Worm (Caenorhabditis elegans) whole organism, young adult: ENCODE measurements around the gene nbs-1.

Experiments used
- B0336.3 ChIP-seq: fragments of 200-800 bp; sonication (Bioruptor generic); IDR thresholded peaks from 2 replicates; pipeline ENCODE4 v1.3.6; 2022; ENCODE audit warnings: missing genetic modification characterization, missing compliant biosample characterization
- C06A6.2 ChIP-seq: fragments of 200-800 bp; sonication (Bioruptor generic); conservative IDR thresholded peaks from 2 replicates; pipeline ENCODE4 v1.3.6; 2022; ENCODE audit warnings: missing genetic modification characterization, missing compliant biosample characterization
- C17E4.6 ChIP-seq: fragments of 200-800 bp; sonication (Bioruptor generic); IDR thresholded peaks from 2 replicates; pipeline ENCODE4 v1.3.6; 2022; ENCODE audit warnings: missing genetic modification reagents, missing genetic modification characterization, missing compliant biosample characterization
- F10E7.11 ChIP-seq: sonication (generic microtip); optimal IDR thresholded peaks from 2 replicates; lab custom pipeline; 2017; ENCODE audit warnings: mild to moderate bottlenecking, missing genetic modification characterization, moderate library complexity, missing compliant biosample characterization
- F23B12.7 ChIP-seq: sonication (generic microtip); optimal IDR thresholded peaks from 2 replicates; lab custom pipeline; 2017; ENCODE audit warnings: missing genetic modification characterization, mild to moderate bottlenecking, missing compliant biosample characterization, antibody characterized with exemption, moderate library complexity; ENCODE audit not compliant: insufficient read depth
- F39B2.1 ChIP-seq: fragments of 200-800 bp; sonication (Bioruptor generic); IDR thresholded peaks from 2 replicates; pipeline ENCODE4 v1.3.6; 2022; ENCODE audit warnings: missing genetic modification reagents, missing genetic modification characterization, missing compliant biosample characterization
- F49E8.2 ChIP-seq: sonication (generic microtip); optimal IDR thresholded peaks from 3 replicates; lab custom pipeline; 2017; ENCODE audit warnings: missing genetic modification characterization, mild to moderate bottlenecking, missing compliant biosample characterization, antibody characterized with exemption, moderate library complexity; ENCODE audit not compliant: insufficient read depth
- F57C9.4 ChIP-seq: sonication (generic microtip); optimal IDR thresholded peaks from 2 replicates; lab custom pipeline; 2017; ENCODE audit warnings: mild to moderate bottlenecking, missing genetic modification characterization, missing compliant biosample characterization
- K11D2.4 ChIP-seq: fragments of 200-800 bp; sonication (Bioruptor generic); IDR thresholded peaks from 2 replicates; pipeline ENCODE4 v1.3.6; 2022; ENCODE audit warnings: missing genetic modification reagents, missing genetic modification characterization, missing compliant biosample characterization
- T07F8.4 ChIP-seq: sonication (generic microtip); optimal IDR thresholded peaks from 2 replicates; lab custom pipeline; 2016; ENCODE audit warnings: mild to moderate bottlenecking, missing genetic modification characterization, moderate library complexity, missing compliant biosample characterization
- T26A5.8 ChIP-seq: sonication (generic microtip); optimal IDR thresholded peaks from 2 replicates; lab custom pipeline; 2016; ENCODE audit warnings: missing genetic modification characterization, missing compliant biosample characterization
- Y53G8AR.9 ChIP-seq: fragments of 200-800 bp; sonication (Bioruptor generic); conservative IDR thresholded peaks from 2 replicates; pipeline ENCODE4 v1.3.6; 2022; ENCODE audit warnings: missing genetic modification reagents, missing genetic modification characterization, missing compliant biosample characterization
- Y67H2A.10 ChIP-seq: fragments of 200-800 bp; sonication (Bioruptor generic); conservative IDR thresholded peaks from 2 replicates; pipeline ENCODE4 v1.3.6; 2022; ENCODE audit warnings: missing genetic modification reagents, missing genetic modification characterization, missing compliant biosample characterization
- Y79H2A.3 ChIP-seq: fragments of 200-800 bp; sonication (Bioruptor generic); conservative IDR thresholded peaks from 2 replicates; pipeline ENCODE4 v1.3.6; 2022; ENCODE audit warnings: missing genetic modification reagents, missing genetic modification characterization, missing compliant biosample characterization
- Y95B8A.8 ChIP-seq: fragments of 200-800 bp; sonication (Bioruptor generic); IDR thresholded peaks from 2 replicates; pipeline ENCODE4 v1.3.6; 2022; ENCODE audit warnings: missing genetic modification reagents, missing genetic modification characterization, missing compliant biosample characterization
- ama-1 ChIP-seq, 3 experiments: fragments of 150-350 bp in 1 of 3; sonication (generic microtip) in 2 of 3; optimal IDR thresholded peaks; 2 replicates each; lab custom pipeline; 2014 to 2018; ENCODE audit warnings: missing biosample characterization in 2 of 3, missing genetic modification characterization in 2 of 3, missing genetic modification reagents in 2 of 3
- attf-5 ChIP-seq: fragments of 200-800 bp; sonication (Bioruptor generic); optimal IDR thresholded peaks from 2 replicates; lab custom pipeline; 2018; ENCODE audit warnings: mild to moderate bottlenecking, missing genetic modification characterization, missing compliant biosample characterization
- attf-6 ChIP-seq: fragments of 200-800 bp; sonication (Bioruptor generic); IDR thresholded peaks from 2 replicates; pipeline ENCODE4 v1.3.6; 2022; ENCODE audit warnings: missing genetic modification reagents, missing genetic modification characterization, missing compliant biosample characterization
- bed-1 ChIP-seq: fragments of 200-800 bp; sonication (Bioruptor generic); IDR thresholded peaks from 2 replicates; pipeline ENCODE4 v1.3.6; 2022; ENCODE audit warnings: missing genetic modification reagents, missing genetic modification characterization, missing compliant biosample characterization
- ceh-27 ChIP-seq: fragments of 200-800 bp; sonication (Bioruptor generic); optimal IDR thresholded peaks from 2 replicates; lab custom pipeline; 2018; ENCODE audit warnings: mild to moderate bottlenecking, missing genetic modification characterization, moderate library complexity, missing compliant biosample characterization
- ceh-91 ChIP-seq: fragments of 200-800 bp; sonication (Bioruptor generic); IDR thresholded peaks from 2 replicates; pipeline ENCODE4 v1.3.6; 2022; ENCODE audit warnings: missing genetic modification reagents, missing genetic modification characterization, missing compliant biosample characterization
- dpff-1 ChIP-seq: sonication (generic microtip); optimal IDR thresholded peaks from 2 replicates; lab custom pipeline; 2017; ENCODE audit warnings: mild to moderate bottlenecking, missing genetic modification characterization, missing compliant biosample characterization
- efl-1 ChIP-seq: fragments of 150-350 bp; optimal IDR thresholded peaks from 2 replicates; lab custom pipeline; 2014; ENCODE audit warnings: missing biosample characterization, missing genetic modification reagents, missing genetic modification characterization
- egl-44 ChIP-seq: fragments of 200-800 bp; sonication (Bioruptor generic); IDR thresholded peaks from 2 replicates; pipeline ENCODE4 v1.3.6; 2022; ENCODE audit warnings: missing genetic modification reagents, missing genetic modification characterization, missing compliant biosample characterization
- egrh-3 ChIP-seq: fragments of 200-800 bp; sonication (Bioruptor generic); IDR thresholded peaks from 2 replicates; pipeline ENCODE4 v1.3.6; 2022; ENCODE audit warnings: missing genetic modification reagents, missing genetic modification characterization, missing compliant biosample characterization
- fkh-3 ChIP-seq: sonication (generic microtip); optimal IDR thresholded peaks from 2 replicates; lab custom pipeline; 2016; ENCODE audit warnings: mild to moderate bottlenecking, missing genetic modification characterization, missing compliant biosample characterization
- him-1 ChIP-seq: sonication (generic microtip); optimal IDR thresholded peaks from 2 replicates; lab custom pipeline; 2016; ENCODE audit warnings: missing genotype, missing genetic modification reagents, missing genetic modification characterization, missing compliant biosample characterization
- let-526 ChIP-seq: fragments of 200-800 bp; sonication (Bioruptor generic); IDR thresholded peaks from 2 replicates; pipeline ENCODE4 v1.3.6; 2022; ENCODE audit warnings: missing genetic modification reagents, missing genetic modification characterization, missing compliant biosample characterization
- lin-35 ChIP-seq, 3 experiments: fragments of 150-350 bp in 2 of 3; sonication (generic microtip) in 1 of 3; optimal IDR thresholded peaks; 2 replicates each; lab custom pipeline; 2014 to 2018; ENCODE audit warnings: missing biosample characterization in 3 of 3, missing genetic modification characterization in 3 of 3, missing genetic modification reagents in 3 of 3
- lir-1 ChIP-seq: fragments of 200-800 bp; sonication (Bioruptor generic); conservative IDR thresholded peaks from 2 replicates; pipeline ENCODE4 v1.3.6; 2022; ENCODE audit warnings: missing genetic modification reagents, missing genetic modification characterization, missing compliant biosample characterization
- lsy-27 ChIP-seq: sonication (generic microtip); optimal IDR thresholded peaks from 2 replicates; lab custom pipeline; 2017; ENCODE audit warnings: missing genetic modification characterization, mild to moderate bottlenecking, missing compliant biosample characterization, antibody characterized with exemption, missing genotype, borderline replicate concordance; ENCODE audit not compliant: insufficient read depth
- madf-3 ChIP-seq: fragments of 200-800 bp; sonication (Bioruptor generic); IDR thresholded peaks from 2 replicates; pipeline ENCODE4 v1.3.6; 2022; ENCODE audit warnings: missing genetic modification reagents, missing genetic modification characterization, missing compliant biosample characterization
- mes-4 ChIP-seq: sonication (generic microtip); optimal IDR thresholded peaks from 2 replicates; lab custom pipeline; 2016; ENCODE audit warnings: missing genotype, missing genetic modification characterization, missing compliant biosample characterization
- mxl-1 ChIP-seq: sonication (generic microtip); optimal IDR thresholded peaks from 2 replicates; lab custom pipeline; 2016; ENCODE audit warnings: missing genetic modification characterization, missing compliant biosample characterization
- nfya-1 ChIP-seq: sonication (generic microtip); optimal IDR thresholded peaks from 2 replicates; lab custom pipeline; 2017; ENCODE audit warnings: antibody characterized with exemption, missing compliant biosample characterization, missing genetic modification characterization, borderline replicate concordance; ENCODE audit not compliant: insufficient read depth
- nfya-2 ChIP-seq: fragments of 200-800 bp; sonication (Bioruptor generic); IDR thresholded peaks from 2 replicates; pipeline ENCODE4 v1.3.6; 2022; ENCODE audit warnings: missing genetic modification reagents, missing genetic modification characterization, missing compliant biosample characterization
- nhr-120 ChIP-seq: fragments of 200-800 bp; sonication (Bioruptor generic); IDR thresholded peaks from 2 replicates; pipeline ENCODE4 v1.3.6; 2022; ENCODE audit warnings: missing genetic modification characterization, missing compliant biosample characterization
- nhr-27 ChIP-seq: fragments of 200-800 bp; sonication (Bioruptor generic); optimal IDR thresholded peaks from 2 replicates; lab custom pipeline; 2018; ENCODE audit warnings: mild to moderate bottlenecking, missing genetic modification characterization, moderate library complexity, missing compliant biosample characterization
- pbrm-1 ChIP-seq: fragments of 200-800 bp; sonication (Bioruptor generic); IDR thresholded peaks from 2 replicates; pipeline ENCODE4 v1.3.6; 2022; ENCODE audit warnings: missing genetic modification reagents, missing genetic modification characterization, missing compliant biosample characterization
- sdz-38 ChIP-seq: sonication (generic microtip); optimal IDR thresholded peaks from 2 replicates; lab custom pipeline; 2016; ENCODE audit warnings: missing genotype, missing genetic modification characterization, missing compliant biosample characterization
- sea-2 ChIP-seq: fragments of 200-800 bp; sonication (Bioruptor generic); IDR thresholded peaks from 2 replicates; pipeline ENCODE4 v1.3.6; 2022; ENCODE audit warnings: missing genetic modification characterization, missing compliant biosample characterization
- snpc-3.4 ChIP-seq: sonication (generic microtip); optimal IDR thresholded peaks from 2 replicates; lab custom pipeline; 2017; ENCODE audit warnings: missing genetic modification characterization, mild to moderate bottlenecking, missing compliant biosample characterization, antibody characterized with exemption, moderate library complexity, missing genotype, missing genetic modification reagents
- somi-1 ChIP-seq: fragments of 200-800 bp; sonication (Bioruptor generic); optimal IDR thresholded peaks from 2 replicates; lab custom pipeline; 2018; ENCODE audit warnings: mild to moderate bottlenecking, missing genetic modification characterization, missing compliant biosample characterization
- tbp1 ChIP-seq: fragments of 200-800 bp; sonication (Bioruptor generic); optimal IDR thresholded peaks from 2 replicates; lab custom pipeline; 2018; ENCODE audit warnings: mild to moderate bottlenecking, missing genetic modification characterization, missing compliant biosample characterization
- unc-130 ChIP-seq: sonication (generic microtip); optimal IDR thresholded peaks from 2 replicates; lab custom pipeline; 2016; ENCODE audit warnings: missing genetic modification reagents, missing genetic modification characterization, missing compliant biosample characterization
- unc-62 ChIP-seq: fragments of 150-350 bp; optimal IDR thresholded peaks from 2 replicates; lab custom pipeline; 2014; ENCODE audit warnings: missing biosample characterization, missing genetic modification reagents, missing genetic modification characterization
- zim-3 ChIP-seq: sonication (generic microtip); optimal IDR thresholded peaks from 2 replicates; lab custom pipeline; 2017; ENCODE audit warnings: mild to moderate bottlenecking, missing genetic modification characterization, moderate library complexity, missing compliant biosample characterization
- ztf-26 ChIP-seq: sonication (generic microtip); optimal IDR thresholded peaks from 2 replicates; lab custom pipeline; 2017; ENCODE audit warnings: missing genetic modification characterization, missing compliant biosample characterization

Gene nbs-1

DNA sequence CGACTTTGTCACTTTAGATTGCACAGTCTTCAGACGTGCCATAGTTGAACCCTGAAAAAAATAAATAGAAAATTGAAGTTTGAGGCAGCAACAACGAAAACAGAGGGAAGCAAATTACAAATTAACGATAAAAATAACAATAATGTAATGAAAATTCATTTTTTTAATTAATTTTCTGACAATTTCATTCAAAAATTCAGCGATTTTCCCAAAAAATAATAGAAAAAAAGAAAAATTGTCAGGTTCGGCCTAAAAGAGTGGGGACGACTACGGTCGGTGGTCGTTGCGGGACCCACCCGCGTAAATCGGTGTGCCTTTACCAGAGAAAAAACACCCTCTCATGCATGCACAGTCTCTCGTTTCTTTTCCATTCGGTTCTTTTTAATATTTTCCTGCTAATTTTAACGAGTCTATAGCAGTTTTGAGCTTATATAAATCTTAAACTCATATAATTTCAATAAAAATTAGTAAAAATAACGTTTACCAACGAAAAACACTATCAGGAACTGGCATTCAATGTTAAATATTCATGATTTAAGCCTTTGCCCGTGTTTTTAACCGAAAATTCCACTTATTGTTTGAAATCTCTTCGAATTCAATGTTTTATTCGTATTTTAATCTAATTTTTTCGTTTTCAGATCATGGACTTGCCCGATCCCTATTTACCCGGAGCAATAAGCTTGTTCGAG lies 30.2 kb upstream of the nbs-1 start, which contains the start of the genes rps-9 and lsm-1 (continued):
- no peak for TF ChIP-seq B0336.3
- no peak for TF ChIP-seq ama-1 (optimal IDR thresholded peaks at IDR 0.05; lab: Kevin White, UChicago)
- TF ChIP-seq ama-1 (GFP tag; optimal IDR thresholded peaks at IDR 0.05; lab: Kevin White, UChicago), result no peak
- no peak for TF ChIP-seq Y95B8A.8
- no peak for TF ChIP-seq Y79H2A.3 (GFP tag; lab: Robert Waterston, UW)
- TF ChIP-seq sdz-38 (tag; lab: Kevin White, UChicago), result no peak
- no peak for TF ChIP-seq F57C9.4
- TF ChIP-seq efl-1 (GFP tag; lab: Kevin White, UChicago), result peak; percentile 46
- no peak for TF ChIP-seq nfya-2 (GFP tag; lab: Robert Waterston, UW)
- TF ChIP-seq him-1 (tag; lab: Kevin White, UChicago), result no peak
- no peak for TF ChIP-seq egl-44
- no peak for TF ChIP-seq zim-3 (tag; lab: Kevin White, UChicago)
- TF ChIP-seq lir-1 (GFP tag; lab: Robert Waterston, UW), result no peak
- TF ChIP-seq lin-35 (GFP tag; optimal IDR thresholded peaks at IDR 0.05; lab: Kevin White, UChicago), result peak in 1 of 3 experiments; percentile 31
- no peak for TF ChIP-seq nhr-27
- TF ChIP-seq madf-3 (GFP tag; lab: Robert Waterston, UW), result 0 out of 2 replicates have a peak, but pooled peaks have one; percentile 28
- TF ChIP-seq ztf-26 (tag; lab: Kevin White, UChicago), result no peak
- no peak for TF ChIP-seq mxl-1
- TF ChIP-seq egrh-3, result no peak
- no peak for TF ChIP-seq snpc-3.4
- no peak for TF ChIP-seq Y67H2A.10
- TF ChIP-seq unc-130 (GFP tag; lab: Kevin White, UChicago), result no peak
- TF ChIP-seq F23B12.7 (tag; lab: Kevin White, UChicago), result peak; percentile 83
- TF ChIP-seq F39B2.1, result no peak
- TF ChIP-seq attf-5 (GFP tag; lab: Kevin White, UChicago), result peak; percentile 42
- no peak for TF ChIP-seq let-526 (GFP tag; lab: Robert Waterston, UW)
- no peak for TF ChIP-seq dpff-1
- no peak for TF ChIP-seq unc-62
- peak; percentile 70 for TF ChIP-seq ceh-91
- no peak for TF ChIP-seq nfya-1 (tag; lab: Kevin White, UChicago)
- no peak for TF ChIP-seq F10E7.11 (tag; lab: Kevin White, UChicago)
- no peak for TF ChIP-seq C06A6.2 (GFP tag; lab: Robert Waterston, UW)
- TF ChIP-seq T07F8.4 (tag; lab: Kevin White, UChicago), result no peak
- no peak for TF ChIP-seq lsy-27 (tag; lab: Kevin White, UChicago)
- no peak for TF ChIP-seq fkh-3 (tag; lab: Kevin White, UChicago)
- no peak for TF ChIP-seq bed-1 (GFP tag; lab: Robert Waterston, UW)
- no peak for TF ChIP-seq T26A5.8 (tag; lab: Kevin White, UChicago)
- no peak for TF ChIP-seq sea-2 (GFP tag; lab: Robert Waterston, UW)
- peak; percentile 36 for TF ChIP-seq tbp1 (GFP tag; lab: Kevin White, UChicago)
- TF ChIP-seq pbrm-1 (GFP tag; lab: Robert Waterston, UW), result peak; percentile 6; the same call in 1 of the 2 replicates
- TF ChIP-seq attf-6 (GFP tag; lab: Robert Waterston, UW), result no peak
- no peak for TF ChIP-seq K11D2.4 (GFP tag; lab: Robert Waterston, UW)
- no peak for TF ChIP-seq somi-1 (GFP tag; lab: Kevin White, UChicago)
- TF ChIP-seq ceh-27, result no peak
- TF ChIP-seq F49E8.2 (tag; lab: Kevin White, UChicago), result peak; percentile 33
- no peak for TF ChIP-seq nhr-120 (GFP tag; lab: Robert Waterston, UW)
- TF ChIP-seq C17E4.6 (GFP tag; lab: Robert Waterston, UW), result no peak
- TF ChIP-seq mes-4 (tag; lab: Kevin White, UChicago), result no peak
- TF ChIP-seq Y53G8AR.9 (GFP tag; lab: Robert Waterston, UW), result no peak
